Worm (Caenorhabditis elegans) whole organism, L2 larva: Measurements from ENCODE around the gene fbxa-53.
"Not testable (repeated sequence)": the region's sequence is repeated elsewhere in the genome, so short reads cannot be mapped to it uniquely, and the experiment has no call there.

ENCODE experiments used
- C34F6.9 ChIP-seq: fragments of 150-350 bp; optimal IDR thresholded peaks from 2 replicates; lab custom pipeline; 2014; ENCODE audit warnings: missing biosample characterization, missing genetic modification characterization
- F13H6.1 ChIP-seq: sonication (generic microtip); optimal IDR thresholded peaks from 2 replicates; lab custom pipeline; 2016; ENCODE audit warnings: missing genetic modification characterization, missing compliant biosample characterization
- R02D3.7 ChIP-seq: fragments of 150-350 bp; optimal IDR thresholded peaks from 2 replicates; lab custom pipeline; 2014; ENCODE audit warnings: missing biosample characterization, missing genetic modification characterization
- Y55F3AM.14 ChIP-seq: fragments of 200-800 bp; sonication (Bioruptor generic); optimal IDR thresholded peaks from 2 replicates; lab custom pipeline; 2018; ENCODE audit warnings: mild to moderate bottlenecking, missing genetic modification characterization, missing compliant biosample characterization
- ZK546.5 ChIP-seq: sonication (generic microtip); optimal IDR thresholded peaks from 2 replicates; lab custom pipeline; 2017; ENCODE audit warnings: missing biosample characterization, missing genetic modification characterization
- alr-1 ChIP-seq: fragments of 150-350 bp; optimal IDR thresholded peaks from 2 replicates; lab custom pipeline; 2014; ENCODE audit warnings: missing biosample characterization, missing genetic modification characterization
- ama-1 ChIP-seq: fragments of 150-350 bp; optimal IDR thresholded peaks from 2 replicates; lab custom pipeline; 2018; ENCODE audit warnings: inconsistent platforms
- ceh-82 ChIP-seq: fragments of 150-350 bp; optimal IDR thresholded peaks from 2 replicates; lab custom pipeline; 2014; ENCODE audit warnings: missing biosample characterization, missing genetic modification characterization
- elt-1 ChIP-seq: fragments of 150-350 bp; optimal IDR thresholded peaks from 2 replicates; lab custom pipeline; 2014; ENCODE audit warnings: missing biosample characterization, missing genetic modification characterization
- elt-3 ChIP-seq: sonication (generic microtip); optimal IDR thresholded peaks from 2 replicates; lab custom pipeline; 2017; ENCODE audit warnings: missing biosample characterization, missing genetic modification characterization
- fos-1 ChIP-seq: fragments of 150-350 bp; optimal IDR thresholded peaks from 2 replicates; lab custom pipeline; 2014; ENCODE audit warnings: missing biosample characterization, missing genetic modification characterization
- gmeb-1 ChIP-seq: fragments of 150-350 bp; optimal IDR thresholded peaks from 2 replicates; lab custom pipeline; 2014; ENCODE audit warnings: missing biosample characterization, missing genetic modification characterization
- lin-11 ChIP-seq: fragments of 150-350 bp; sonication (generic microtip); optimal IDR thresholded peaks from 2 replicates; lab custom pipeline; 2014; ENCODE audit warnings: missing biosample characterization, missing genetic modification characterization, inconsistent platforms, mixed read lengths
- lin-13 ChIP-seq: fragments of 150-350 bp; optimal IDR thresholded peaks from 2 replicates; lab custom pipeline; 2014; ENCODE audit warnings: missing biosample characterization, missing genetic modification reagents, missing genetic modification characterization
- lsy-2 ChIP-seq, 2 experiments: fragments of 150-350 bp in 1 of 2; sonication (generic microtip) in 1 of 2; optimal IDR thresholded peaks; 2 replicates each; lab custom pipeline; 2014 to 2017; ENCODE audit warnings: missing biosample characterization in 2 of 2, missing genetic modification characterization in 2 of 2
- mbf-1 ChIP-seq: sonication (generic microtip); optimal IDR thresholded peaks from 2 replicates; lab custom pipeline; 2017; ENCODE audit warnings: missing biosample characterization, missing genetic modification characterization
- nhr-10 ChIP-seq: sonication (generic microtip); optimal IDR thresholded peaks from 2 replicates; lab custom pipeline; 2017; ENCODE audit warnings: missing biosample characterization, missing genetic modification characterization
- nhr-11 ChIP-seq: fragments of 150-350 bp; optimal IDR thresholded peaks from 2 replicates; lab custom pipeline; 2014; ENCODE audit warnings: missing biosample characterization, missing genetic modification characterization
- nhr-129 ChIP-seq: fragments of 150-350 bp; optimal IDR thresholded peaks from 2 replicates; lab custom pipeline; 2014; ENCODE audit warnings: missing biosample characterization, missing genetic modification characterization
- nhr-21 ChIP-seq: fragments of 150-350 bp; optimal IDR thresholded peaks from 2 replicates; lab custom pipeline; 2014; ENCODE audit warnings: missing biosample characterization, missing genetic modification characterization
- nhr-23 ChIP-seq: fragments of 150-350 bp; optimal IDR thresholded peaks from 2 replicates; lab custom pipeline; 2014; ENCODE audit warnings: missing biosample characterization, missing genetic modification reagents, missing genetic modification characterization
- nhr-237 ChIP-seq: fragments of 150-350 bp; optimal IDR thresholded peaks from 2 replicates; lab custom pipeline; 2014; ENCODE audit warnings: missing biosample characterization, missing genetic modification characterization
- nhr-25 ChIP-seq: fragments of 150-350 bp; sonication (generic microtip); optimal IDR thresholded peaks from 3 replicates; lab custom pipeline; 2014; ENCODE audit warnings: missing biosample characterization, missing genetic modification characterization
- peb-1 ChIP-seq: fragments of 150-350 bp; optimal IDR thresholded peaks from 2 replicates; lab custom pipeline; 2014; ENCODE audit warnings: missing biosample characterization, missing genetic modification characterization
- sem-4 ChIP-seq: fragments of 150-350 bp; optimal IDR thresholded peaks from 2 replicates; lab custom pipeline; 2014; ENCODE audit warnings: missing biosample characterization, missing genetic modification reagents, missing genetic modification characterization
- sma-3 ChIP-seq: sonication (generic microtip); optimal IDR thresholded peaks from 2 replicates; lab custom pipeline; 2016; ENCODE audit warnings: missing genetic modification reagents, missing genetic modification characterization, missing compliant biosample characterization
- snpc-4 ChIP-seq: fragments of 150-350 bp; optimal IDR thresholded peaks from 2 replicates; lab custom pipeline; 2014; ENCODE audit warnings: missing biosample characterization, missing genetic modification characterization
- unc-39 ChIP-seq: fragments of 150-350 bp; optimal IDR thresholded peaks from 2 replicates; lab custom pipeline; 2014; ENCODE audit warnings: missing biosample characterization, missing genetic modification characterization
- unc-55 ChIP-seq: fragments of 150-350 bp; sonication (generic microtip); optimal IDR thresholded peaks from 3 replicates; lab custom pipeline; 2014; ENCODE audit warnings: missing biosample characterization, missing genetic modification reagents, missing genetic modification characterization
- ztf-1 ChIP-seq: fragments of 200-800 bp; sonication (Bioruptor generic); conservative IDR thresholded peaks from 2 replicates; pipeline ENCODE4 v1.3.6; 2022; ENCODE audit warnings: missing genetic modification characterization, missing compliant biosample characterization
- ztf-4 ChIP-seq: fragments of 150-350 bp; optimal IDR thresholded peaks from 2 replicates; lab custom pipeline; 2014; ENCODE audit warnings: missing biosample characterization, missing genetic modification characterization

fbxa-53 gene

DNA sequence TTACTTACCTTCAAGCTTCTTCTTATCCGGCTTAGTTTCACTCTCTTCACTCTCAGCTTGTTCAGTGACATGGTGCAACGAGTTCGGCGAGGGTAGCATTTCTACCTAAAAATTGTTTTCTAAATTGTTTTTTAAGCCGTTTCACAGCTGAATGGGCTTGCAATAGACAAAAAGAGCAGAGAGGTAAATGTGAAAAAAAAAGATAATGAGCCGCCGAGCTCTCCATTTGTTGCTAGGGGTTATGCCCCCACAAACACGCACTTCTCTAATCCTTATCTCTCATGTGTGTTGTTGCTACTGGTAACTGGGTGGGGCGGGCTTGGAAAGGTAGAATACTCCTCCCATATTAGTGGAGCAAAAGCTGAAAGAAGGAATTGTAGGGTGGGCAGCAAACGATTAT is 14.5 kb downstream of the fbxa-53 start, which contains the start of gene C36C9.5:
C36C9.5 (minus strand) TSS at position 101 of the 400 bp plus-strand sequence.
- TF ChIP-seq elt-3 (no peak), lsy-2 (tag; optimal IDR thresholded peaks at IDR 0.05; lab: Kevin White, UChicago) (no peak), sem-4 (tag; lab: Kevin White, UChicago) (no peak), mbf-1 (tag; lab: Kevin White, UChicago) (no peak), sma-3 (no peak), nhr-23 (tag; lab: Kevin White, UChicago) (no peak), ceh-82 (tag; lab: Kevin White, UChicago) (no peak), C34F6.9 (tag; lab: Kevin White, UChicago) (no peak), nhr-10 (tag; lab: Kevin White, UChicago) (no peak), ztf-1 (no peak), peb-1 (tag; lab: Kevin White, UChicago) (no peak), F13H6.1 (tag; lab: Kevin White, UChicago) (no peak), snpc-4 (tag; lab: Kevin White, UChicago) (no peak), ZK546.5 (tag; lab: Kevin White, UChicago) (no peak), gmeb-1 (no peak), R02D3.7 (tag; lab: Kevin White, UChicago) (no peak), nhr-129 (tag; lab: Kevin White, UChicago) (no peak), nhr-237 (tag; lab: Kevin White, UChicago) (no peak), nhr-11 (tag; lab: Kevin White, UChicago) (no peak), alr-1 (tag; lab: Kevin White, UChicago) (no peak)
- TF ChIP-seq, all 48 proteins: peak for 0

DNA sequence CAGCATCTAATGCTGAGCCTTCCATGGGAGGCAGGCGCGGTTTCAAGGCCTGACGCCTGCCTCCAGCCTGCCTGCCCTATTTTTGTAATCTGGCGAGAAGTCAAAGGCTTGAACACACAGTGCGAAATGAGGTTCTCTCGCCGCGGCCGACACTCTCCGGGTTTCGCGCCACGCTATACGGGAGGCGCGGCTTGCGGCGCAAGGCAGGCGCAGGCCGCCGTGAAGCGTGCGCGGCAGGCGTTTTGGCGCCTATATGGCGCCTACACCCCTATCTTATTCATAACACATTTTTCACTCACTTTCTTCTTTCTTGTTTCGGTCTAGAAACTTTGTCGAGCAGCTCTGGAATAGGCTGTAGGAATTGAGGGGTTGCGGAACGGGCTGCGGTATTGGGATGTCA is 15.3 kb downstream of the fbxa-53 start:
- TF ChIP-seq ztf-4 (tag; lab: Kevin White, UChicago): no peak
- TF ChIP-seq lin-11 (tag; lab: Kevin White, UChicago): no peak
- no peak for TF ChIP-seq nhr-11 (tag; lab: Kevin White, UChicago)

- TF ChIP-seq elt-1 (tag; lab: Kevin White, UChicago): no peak
- no peak for TF ChIP-seq gmeb-1
- TF ChIP-seq nhr-21 (tag; lab: Kevin White, UChicago): no peak
- TF ChIP-seq nhr-237 (tag; lab: Kevin White, UChicago): no peak
- no peak for TF ChIP-seq unc-39
- no peak for TF ChIP-seq Y55F3AM.14
- TF ChIP-seq nhr-10 (tag; lab: Kevin White, UChicago): no peak
- TF ChIP-seq peb-1 (tag; lab: Kevin White, UChicago): no peak
- no peak for TF ChIP-seq ztf-4 (tag; lab: Kevin White, UChicago)
- TF ChIP-seq fos-1 (tag; lab: Kevin White, UChicago): no peak
- no peak for TF ChIP-seq nhr-25 (tag; lab: Kevin White, UChicago)
- TF ChIP-seq ZK546.5 (tag; lab: Kevin White, UChicago): no peak
- TF ChIP-seq snpc-4 (tag; lab: Kevin White, UChicago): no peak
- no peak for TF ChIP-seq sem-4 (tag; lab: Kevin White, UChicago)
- no peak for TF ChIP-seq ama-1
Measured at ce11 chrX:1698476-1698875, 19.9 kb downstream of the fbxa-53 start.

DNA sequence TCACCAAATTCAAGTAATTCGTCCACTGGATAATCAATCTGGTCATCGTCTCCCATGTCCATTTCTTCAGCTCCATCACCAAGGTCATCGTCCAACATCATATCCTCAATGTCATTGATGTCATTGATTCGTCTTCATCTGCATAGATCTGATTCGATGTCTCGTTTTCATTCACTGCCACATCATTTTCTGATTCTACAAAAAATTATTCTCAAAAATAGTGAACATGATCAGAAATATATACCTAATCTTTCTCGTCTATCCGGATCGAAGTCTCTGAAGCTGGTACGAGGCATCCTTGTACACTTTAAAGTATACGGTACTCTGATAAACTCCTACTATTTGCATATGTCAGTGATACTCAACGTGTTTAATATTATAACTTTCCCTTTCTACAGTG is 21.5 kb downstream of the fbxa-53 start, which contains the start of gene C36C9.4:
C36C9.4 (minus strand) TSS at position 101 of the 400 bp plus-strand sequence.
- not testable (repeated sequence) for TF ChIP-seq ceh-82 (tag; lab: Kevin White, UChicago); snpc-4 (tag; lab: Kevin White, UChicago); lin-13 (GFP tag; lab: Kevin White, UChicago)

ce11 chrX:1690894-1691293 is 27.5 kb downstream of the fbxa-53 start, which contains the start of gene C36C9.6:
Gene C36C9.6, minus strand, starts transcription at chrX:1690994.
- not testable (repeated sequence) for TF ChIP-seq fos-1, ZK546.5, ceh-82 (tag; lab: Kevin White, UChicago)
- TF ChIP-seq, all 48 proteins: peak for 0; not testable (repeated sequence) for 48

- not testable (repeated sequence) for TF ChIP-seq Y55F3AM.14; ama-1; unc-55 (GFP tag; lab: Kevin White, UChicago)
Measured at ce11 chrX:1689996-1690395, 28.4 kb downstream of the fbxa-53 start, which contains the start of gene C36C9.12. Gene C36C9.12, minus strand, starts transcription at chrX:1690096.
